Worm (Caenorhabditis elegans): ENCODE results near the gene uig-1.

uig-1 gene

DNA sequence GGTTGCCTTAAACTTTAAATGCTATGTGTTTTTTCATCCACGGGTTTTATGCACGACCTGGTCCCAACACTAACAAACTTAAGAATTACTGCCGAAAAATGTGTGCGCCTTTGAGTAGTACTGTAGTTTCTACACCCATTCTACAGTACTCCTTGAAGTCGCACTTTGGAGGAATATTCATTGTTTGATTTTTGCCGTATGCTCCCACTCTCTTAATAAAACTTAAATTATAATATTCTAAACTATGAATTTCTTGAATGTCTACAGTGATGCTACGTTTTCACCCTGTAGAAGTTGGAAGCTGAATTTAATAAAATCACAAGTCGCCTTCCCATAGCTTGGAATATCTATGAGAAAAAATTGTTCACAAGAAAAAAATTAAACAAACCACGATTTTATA, 14.0 kb upstream of the uig-1 start:
- no peak for TF ChIP-seq unc-62 (GFP tag; optimal IDR thresholded peaks at IDR 0.05)

DNA sequence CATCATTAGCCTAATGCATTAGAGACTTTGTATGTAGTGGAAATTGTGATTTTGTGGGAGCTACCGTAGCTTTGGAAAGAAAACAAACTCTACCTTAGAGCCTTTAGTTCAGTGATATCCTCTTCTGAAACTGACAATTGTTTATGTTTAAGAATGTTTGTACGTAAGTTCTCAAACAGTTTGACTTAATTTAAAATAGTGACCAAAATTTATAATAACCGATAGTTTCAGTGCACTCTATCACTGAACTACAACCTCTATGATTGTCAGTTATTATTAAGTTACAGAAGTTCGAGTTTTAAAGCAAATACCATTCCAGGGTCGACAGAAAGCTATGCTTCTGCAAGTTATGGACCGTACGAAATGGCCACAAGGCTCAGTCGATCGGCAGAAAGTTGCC, 12.8 kb upstream of the uig-1 start, which contains the start of gene C50B6.1:
C50B6.1 (plus strand) TSS at position 301 of the 400 bp plus-strand sequence.
- no peak for TF ChIP-seq unc-62 (GFP tag; optimal IDR thresholded peaks at IDR 0.05)

DNA sequence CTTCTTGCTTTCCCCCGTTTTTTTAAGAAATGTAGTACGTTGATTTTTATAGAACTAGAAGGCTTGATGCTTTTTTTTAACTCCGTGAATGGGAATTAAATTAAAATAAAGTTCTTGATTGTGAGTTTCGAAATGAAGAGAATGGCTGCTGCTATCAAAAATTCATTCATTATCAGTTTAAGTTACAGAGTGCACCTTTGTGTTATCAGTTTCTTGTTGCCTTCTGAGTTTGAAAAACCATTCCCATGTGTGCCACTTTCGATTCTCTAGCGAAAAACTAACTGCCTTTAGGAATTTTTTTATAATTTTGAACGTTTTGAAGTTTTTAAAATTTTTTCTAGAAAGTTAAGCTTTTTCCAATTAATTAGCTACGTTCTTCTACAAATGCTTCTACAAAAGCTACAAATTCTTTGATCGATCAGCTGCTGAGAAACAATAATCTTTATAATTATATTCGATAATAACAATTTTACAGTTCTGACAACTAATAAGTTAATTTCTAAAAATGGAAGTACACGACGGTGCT, 8.9 kb upstream of the uig-1 start, which contains the start of gene C26E1.2:
C26E1.2 (plus strand) TSS at position 476 of the 526 bp plus-strand sequence.
- no peak for TF ChIP-seq unc-62 (GFP tag; optimal IDR thresholded peaks at IDR 0.05)

DNA sequence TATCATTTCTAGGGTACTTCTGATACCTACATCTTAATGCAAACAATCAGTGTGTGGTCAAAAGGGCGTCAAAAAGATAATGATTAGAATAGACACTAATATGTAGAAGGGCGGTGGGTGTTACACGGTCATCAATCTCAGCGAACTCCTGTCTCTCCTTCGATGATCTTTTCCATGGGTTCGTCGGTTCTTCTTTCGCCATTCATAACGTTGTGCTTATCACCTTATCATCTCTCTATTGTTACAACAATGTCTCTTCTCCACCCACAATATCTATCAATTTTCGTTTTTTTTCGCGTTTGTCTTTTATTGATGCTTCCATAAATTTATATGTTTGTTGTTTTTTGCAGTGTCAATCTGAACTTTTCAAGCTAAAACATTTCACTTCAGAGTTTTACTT, 5.7 kb upstream of the uig-1 start, which contains the start of gene ceh-79:
ceh-79 (plus strand) TSS at position 391 of the 400 bp plus-strand sequence.
- no peak for TF ChIP-seq unc-62 (GFP tag; optimal IDR thresholded peaks at IDR 0.05)

DNA sequence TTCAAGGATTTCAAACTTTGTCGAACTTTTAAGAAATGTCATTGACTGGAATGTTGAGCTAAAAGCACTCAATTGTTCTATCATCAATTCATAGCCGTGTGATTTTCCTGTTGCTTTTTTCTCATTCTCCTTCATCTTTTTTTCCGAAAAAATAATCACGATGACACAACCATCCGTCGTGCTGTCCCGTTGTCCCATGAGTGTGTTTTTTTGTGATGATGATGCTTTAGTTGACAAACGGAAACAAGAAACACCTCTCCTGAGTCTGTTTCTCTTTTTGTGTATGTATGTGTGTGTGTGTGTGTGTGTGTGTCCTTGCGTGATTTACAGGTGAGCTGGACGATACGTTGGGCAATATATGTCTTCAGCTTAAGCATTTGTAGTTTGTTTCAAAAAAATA, 4.7 kb upstream of the uig-1 start:
- TF ChIP-seq unc-62 (GFP tag; optimal IDR thresholded peaks at IDR 0.05) = no peak

DNA sequence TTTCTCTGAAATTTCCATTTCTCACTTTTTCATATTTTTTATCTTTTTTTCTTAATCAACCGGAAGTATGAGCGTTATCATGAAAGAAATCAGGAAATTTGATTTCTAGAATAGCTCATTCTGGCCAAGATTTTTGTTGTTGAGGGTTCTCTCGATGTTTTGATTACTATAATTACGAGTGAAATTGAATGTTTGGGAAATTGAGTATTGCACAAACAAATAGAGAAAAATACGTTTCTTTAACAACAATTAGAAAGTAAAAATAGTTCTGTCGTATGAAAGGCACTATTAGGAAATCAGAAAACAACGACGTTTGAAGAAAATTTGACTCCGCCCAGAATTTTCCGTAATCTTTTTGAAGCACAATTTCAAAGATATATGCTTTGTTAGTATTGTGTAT, 3.6 kb upstream of the uig-1 start:
- no peak for TF ChIP-seq unc-62 (GFP tag; optimal IDR thresholded peaks at IDR 0.05)

DNA sequence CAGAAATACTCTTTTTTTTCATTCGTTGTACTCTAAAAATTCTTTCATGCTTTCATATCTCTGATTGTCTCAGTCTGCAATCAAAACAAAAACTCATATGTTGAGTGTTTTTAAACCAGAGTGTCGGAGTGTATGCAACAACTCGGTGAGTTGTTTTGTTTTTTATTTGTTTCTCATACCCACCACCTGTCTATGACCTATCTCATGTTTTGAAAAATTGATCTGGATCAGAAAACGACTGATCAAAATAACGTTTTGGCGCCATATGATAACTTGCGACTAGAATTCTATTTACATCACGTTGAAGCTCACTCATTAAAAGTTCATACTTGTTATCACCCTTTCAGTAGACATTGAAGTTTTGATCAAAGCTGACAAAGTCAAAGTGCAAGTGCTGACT, 2.9 kb upstream of the uig-1 start:
- TF ChIP-seq unc-62 (GFP tag; optimal IDR thresholded peaks at IDR 0.05) = no peak

DNA sequence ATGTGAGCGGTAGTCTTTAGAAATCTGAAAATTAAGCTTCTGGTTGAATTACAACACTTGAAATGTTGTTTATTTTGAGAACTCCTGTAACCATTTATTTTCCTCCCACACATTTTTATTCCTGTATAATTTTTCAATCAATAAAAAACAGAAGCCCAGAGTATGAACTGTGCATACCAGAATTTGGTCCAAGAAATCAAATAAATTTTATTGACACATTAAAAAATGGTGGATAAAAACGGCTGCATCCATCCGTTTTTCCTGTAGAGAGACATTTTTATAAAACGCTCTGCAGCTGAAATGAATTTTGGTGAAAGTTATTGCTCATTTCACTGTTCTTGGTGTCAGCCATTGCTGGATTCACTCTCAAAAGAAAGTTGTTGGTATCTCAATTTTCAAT, 1.4 kb upstream of the uig-1 start, which contains the start of gene C26E1.1:
C26E1.1 (plus strand) TSS at position 301 of the 400 bp plus-strand sequence.
- no peak for TF ChIP-seq unc-62 (GFP tag; optimal IDR thresholded peaks at IDR 0.05)

DNA sequence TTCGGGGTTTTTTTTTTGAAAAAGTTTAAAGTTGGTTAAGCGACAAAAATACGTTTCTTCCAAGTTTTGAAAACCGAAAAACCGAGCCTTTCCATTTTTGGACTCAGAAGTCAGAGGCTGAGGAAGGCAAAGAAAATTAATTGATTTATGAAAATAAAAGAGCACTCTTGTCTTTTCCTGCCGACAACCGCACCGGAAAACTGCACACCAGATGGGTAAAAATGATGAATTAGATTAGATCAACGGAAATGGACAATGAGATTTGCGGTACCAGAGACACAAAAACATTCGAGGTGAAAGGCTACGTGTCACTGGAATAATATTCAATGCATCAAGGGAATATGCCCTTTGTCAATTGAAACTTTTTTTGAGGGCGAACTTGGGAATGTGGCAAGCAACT, 1.3 kb downstream of the uig-1 start:
- TF ChIP-seq unc-62 (GFP tag; optimal IDR thresholded peaks at IDR 0.05) = no peak

DNA sequence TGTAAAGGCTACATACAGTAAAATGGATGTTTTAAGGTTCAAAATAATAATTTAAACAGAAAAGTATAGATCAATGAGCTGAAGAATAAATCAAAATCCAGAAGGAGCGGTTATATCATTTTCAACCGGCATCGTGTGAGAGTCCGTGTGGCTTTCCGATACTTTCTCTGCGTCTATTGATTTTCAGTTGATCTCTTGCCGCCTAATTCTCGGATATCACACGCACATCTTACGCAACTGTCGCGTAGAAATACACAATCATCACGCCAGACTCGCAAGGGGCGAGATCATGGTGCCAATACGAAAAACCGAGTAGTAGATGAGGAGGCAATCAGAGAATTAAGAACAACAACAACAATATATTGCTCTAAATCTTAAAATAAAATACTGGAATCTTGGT, 6.9 kb downstream of the uig-1 start:
- TF ChIP-seq unc-62 (GFP tag; optimal IDR thresholded peaks at IDR 0.05) = no peak

DNA sequence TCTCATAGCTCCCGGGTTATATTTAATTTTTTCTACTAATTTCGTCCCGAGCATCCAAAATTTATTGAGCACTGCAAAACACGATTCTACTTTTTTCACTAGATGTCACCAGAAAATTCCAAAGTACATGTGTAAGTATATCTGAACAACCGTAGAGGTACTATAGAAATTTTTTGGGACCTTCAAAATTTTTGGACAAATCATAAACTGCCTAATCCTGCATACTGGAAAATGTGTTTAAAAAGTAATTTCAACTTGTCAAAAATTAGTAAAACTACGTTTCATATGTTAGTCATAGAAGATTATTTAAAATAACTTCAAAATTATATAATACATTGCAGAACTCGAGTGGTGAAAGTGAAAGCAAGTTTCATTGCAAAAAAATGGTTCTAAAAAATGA, 9.3 kb downstream of the uig-1 start:
- TF ChIP-seq unc-62 (GFP tag; optimal IDR thresholded peaks at IDR 0.05) = no peak

DNA sequence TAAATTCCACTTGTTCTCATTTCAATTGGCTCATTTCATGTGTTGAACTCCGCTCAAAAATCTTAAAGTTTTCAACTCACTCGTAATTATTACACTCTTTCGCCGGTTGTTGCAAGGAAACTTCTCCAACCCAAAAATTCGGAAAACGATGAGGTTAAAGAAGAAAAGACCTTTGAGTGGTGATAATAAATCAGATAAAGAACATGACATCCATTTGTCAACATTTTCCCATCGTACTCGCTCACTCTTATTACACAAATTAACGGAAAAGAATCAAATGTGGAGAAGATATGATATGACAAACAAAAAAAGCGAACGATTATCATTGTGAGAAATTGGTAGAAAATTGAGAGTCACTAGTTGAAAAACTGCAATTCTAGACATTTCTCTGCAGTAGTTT, 10.5 kb downstream of the uig-1 start:
- TF ChIP-seq unc-62 (GFP tag; optimal IDR thresholded peaks at IDR 0.05) = no peak

DNA sequence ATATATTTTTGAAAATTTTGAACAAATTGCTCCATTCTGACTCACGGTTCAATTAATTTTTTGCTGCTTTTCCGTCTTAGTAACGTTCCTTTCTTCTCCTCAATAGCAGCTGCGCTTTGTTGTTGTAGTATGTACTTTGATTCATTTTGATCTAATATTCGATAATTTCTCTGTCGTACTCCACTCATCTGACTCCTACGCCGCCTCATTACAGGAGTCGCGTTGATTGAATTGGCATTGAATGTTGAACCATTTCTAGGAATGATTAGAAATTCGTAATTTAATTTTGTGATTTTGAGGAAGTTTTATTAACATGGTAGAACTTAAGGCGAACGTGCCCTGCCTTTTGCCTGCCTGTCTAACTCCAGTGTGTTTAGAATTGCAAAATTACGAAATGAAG, 12.8 kb downstream of the uig-1 start:
- no peak for TF ChIP-seq unc-62 (GFP tag; optimal IDR thresholded peaks at IDR 0.05)

DNA sequence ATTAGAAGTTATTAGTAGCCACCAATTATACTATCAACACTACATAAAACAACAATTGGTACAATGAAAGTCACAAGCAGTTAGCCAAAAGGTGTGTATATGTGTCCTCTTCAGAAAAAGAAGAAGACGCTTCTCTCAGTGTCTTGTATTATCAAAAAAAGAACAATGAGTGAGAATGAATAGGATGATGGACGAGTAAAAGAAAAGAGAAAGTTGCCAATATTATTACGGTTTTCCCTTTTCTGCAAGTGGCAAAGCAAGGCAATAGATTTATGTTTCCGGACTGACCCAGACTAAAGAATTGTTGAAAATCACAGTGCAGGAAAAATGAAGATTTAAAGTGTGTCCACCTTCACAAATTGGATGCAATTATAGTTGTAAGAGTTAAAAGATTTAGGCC, 15.4 kb downstream of the uig-1 start:
- TF ChIP-seq unc-62 (GFP tag; optimal IDR thresholded peaks at IDR 0.05) = no peak

DNA sequence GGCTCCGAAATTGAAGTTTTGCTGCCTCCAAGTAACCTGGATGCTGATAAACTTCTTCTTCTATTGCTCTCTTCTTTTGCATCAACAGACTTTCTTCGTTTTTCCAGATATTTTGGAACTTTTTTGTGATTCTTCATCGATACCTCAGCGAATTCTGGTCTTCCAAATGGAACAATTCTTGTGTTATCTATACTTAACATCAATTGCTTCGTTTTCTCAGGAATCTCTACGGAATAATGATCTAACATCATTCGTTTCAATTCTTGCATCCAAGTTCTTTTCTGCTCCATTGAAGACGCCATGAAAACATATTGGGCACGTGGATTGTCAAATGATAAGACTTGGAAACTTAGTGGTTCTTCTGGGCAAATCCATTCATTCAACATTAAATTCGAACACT, 19.8 kb downstream of the uig-1 start, which contains the start of gene F32F2.4:
F32F2.4 (plus strand) TSS at position 301 of the 400 bp plus-strand sequence.
- no peak for TF ChIP-seq unc-62 (GFP tag; optimal IDR thresholded peaks at IDR 0.05)

DNA sequence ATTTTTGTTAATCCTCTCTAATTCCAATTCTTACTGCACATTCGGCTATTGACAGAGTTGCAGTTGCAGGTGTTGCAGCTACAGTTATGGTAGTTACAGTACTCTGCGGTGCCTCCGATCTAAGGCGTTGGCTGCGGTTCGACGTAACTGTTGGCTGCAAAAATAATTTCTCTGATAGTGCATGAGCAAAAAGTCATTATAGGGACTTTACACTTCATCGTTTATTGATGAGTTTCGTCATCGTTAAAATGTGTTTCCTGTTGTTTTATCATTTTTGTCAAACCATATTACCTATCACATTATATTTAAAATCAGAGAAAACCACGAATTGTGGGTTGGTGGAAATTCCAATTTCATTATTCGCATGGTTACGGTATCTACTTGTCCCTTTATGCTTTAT, 21.2 kb downstream of the uig-1 start:
- no peak for TF ChIP-seq unc-62 (GFP tag; optimal IDR thresholded peaks at IDR 0.05)

DNA sequence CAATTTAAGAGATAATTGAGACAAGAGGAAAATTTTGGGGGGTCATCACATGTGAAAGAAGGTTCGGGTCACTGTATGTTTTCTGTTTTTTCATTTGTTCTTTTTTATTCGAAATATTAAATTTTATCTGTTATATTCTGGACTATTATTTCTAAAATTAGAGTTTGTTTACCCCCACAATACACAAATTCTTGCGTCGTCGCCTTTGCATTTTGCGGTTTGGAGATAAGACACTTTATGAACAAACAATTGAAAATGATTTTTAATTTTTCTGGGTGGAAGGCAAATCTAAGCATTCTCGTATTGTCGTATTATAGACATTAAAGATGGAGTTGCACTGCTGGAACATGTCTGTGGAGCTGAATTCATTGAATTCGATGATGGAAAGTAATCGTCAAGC, 22.5 kb downstream of the uig-1 start:
- TF ChIP-seq unc-62 (GFP tag; optimal IDR thresholded peaks at IDR 0.05) = no peak

DNA sequence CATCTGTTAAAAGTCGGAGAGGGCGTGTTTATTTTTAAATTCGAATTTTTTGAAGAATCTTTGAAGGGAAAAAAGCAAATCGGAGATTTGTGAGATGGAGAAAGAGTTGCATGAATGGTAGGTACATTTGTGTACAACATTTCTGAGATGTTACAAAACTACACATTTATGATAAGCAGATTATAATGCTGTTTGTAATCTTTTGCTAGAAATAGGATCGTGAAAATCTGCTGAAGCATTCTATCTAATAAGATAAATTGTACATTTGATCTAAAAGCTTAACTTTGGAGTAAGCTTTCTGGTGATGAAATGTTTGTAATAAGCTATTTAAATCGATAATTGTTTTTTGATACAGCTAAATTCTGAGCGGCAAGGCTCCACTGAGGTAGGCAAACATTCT, 23.5 kb downstream of the uig-1 start:
- TF ChIP-seq unc-62 (GFP tag; optimal IDR thresholded peaks at IDR 0.05) = no peak

Measured in whole organism, dauer.